Worm (Caenorhabditis elegans): Measurements from ENCODE around the gene set-21.

- TF ChIP-seq lin-13 (GFP tag; optimal IDR thresholded peaks at IDR 0.05): no peak
- TF ChIP-seq ces-1 (GFP tag; optimal IDR thresholded peaks at IDR 0.05): no peak
- TF ChIP-seq mdl-1 (tag; optimal IDR thresholded peaks at IDR 0.05): peak in 1 of 2 experiments; percentile 15
- TF ChIP-seq fos-1 (tag; optimal IDR thresholded peaks at IDR 0.05): no peak
- no peak for TF ChIP-seq ceh-44 (GFP tag; IDR thresholded peaks at IDR 0.05)
- TF ChIP-seq spr-3 (GFP tag; optimal IDR thresholded peaks at IDR 0.05): no peak
- peak; percentile 92 for TF ChIP-seq aha-1 (tag)
- TF ChIP-seq nhr-77 (tag; optimal IDR thresholded peaks at IDR 0.05): no peak
- TF ChIP-seq Y105C5A.15 (GFP tag; IDR thresholded peaks at IDR 0.05): no peak
- no peak for TF ChIP-seq fkh-10 (GFP tag; optimal IDR thresholded peaks at IDR 0.05)
Observed at ce11 chrIV:4396052-4396821, 5.6 kb downstream of the set-21 start.
